Worm (Caenorhabditis elegans) whole organism, late embryonic: ENCODE data around the gene clec-198.

ENCODE experiments used
- fax-1 ChIP-seq: sonication (generic microtip); optimal IDR thresholded peaks from 2 replicates; lab custom pipeline; 2016; ENCODE audit warnings: missing genotype, missing genetic modification characterization, missing compliant biosample characterization
- madf-2 ChIP-seq: sonication (generic microtip); optimal IDR thresholded peaks from 2 replicates; lab custom pipeline; 2017; ENCODE audit warnings: missing genetic modification characterization, missing compliant biosample characterization
- sox-4 ChIP-seq: sonication (generic microtip); optimal IDR thresholded peaks from 2 replicates; lab custom pipeline; 2017; ENCODE audit warnings: mild to moderate bottlenecking, missing genetic modification characterization, inconsistent platforms, missing compliant biosample characterization
- ztf-16 ChIP-seq: sonication (generic microtip); optimal IDR thresholded peaks from 2 replicates; lab custom pipeline; 2017; ENCODE audit warnings: missing genetic modification characterization, missing compliant biosample characterization

DNA sequence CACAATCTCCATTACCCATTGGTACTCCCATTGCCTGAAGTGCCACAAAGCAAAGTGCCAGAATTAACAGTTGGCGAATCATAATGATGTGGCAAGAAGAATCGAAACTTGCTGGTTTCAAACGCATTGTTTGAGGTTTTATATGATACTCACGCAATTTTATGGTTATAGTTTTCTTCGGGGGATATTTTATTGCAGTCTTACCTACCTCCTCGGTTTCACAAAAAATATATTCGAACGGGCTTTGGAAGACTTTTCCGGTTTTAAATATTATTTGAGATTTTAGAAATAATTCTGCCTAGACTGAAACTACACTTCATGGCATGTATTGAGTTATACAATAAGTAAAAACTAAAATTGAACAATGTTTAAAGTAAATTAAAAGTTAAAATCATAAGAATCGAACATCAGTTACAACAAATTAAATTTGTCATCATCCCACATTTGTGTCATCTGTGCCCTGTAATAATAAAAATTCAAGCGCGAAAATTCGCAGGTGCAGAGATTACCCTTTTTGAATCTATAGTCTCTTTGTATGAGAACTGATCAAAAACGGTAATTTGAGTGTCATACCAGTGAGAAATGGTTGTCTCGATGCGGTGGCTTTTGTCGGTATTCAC, at the start of gene clec-198, which contains the start of gene clec-197:
- TF ChIP-seq madf-2 (tag; lab: Kevin White, UChicago) (no peak), sox-4 (tag; lab: Kevin White, UChicago) (no peak), ztf-16 (tag; lab: Kevin White, UChicago) (no peak), fax-1 (no peak)
